Worm (Caenorhabditis elegans) whole organism, mixed stage, embryonic: ENCODE results near the gene aman-1.
A peak's percentile ranks its signal among the peaks of the same experiment; 100 is the strongest.

Experiments
- M03D4.4 ChIP-seq: sonication (generic microtip); optimal IDR thresholded peaks from 2 replicates; lab custom pipeline; 2017; ENCODE audit warnings: mild to moderate bottlenecking, missing genetic modification characterization, missing compliant biosample characterization
- bed-3 ChIP-seq: fragments of 200-800 bp; sonication (Bioruptor generic); optimal IDR thresholded peaks from 3 replicates; lab custom pipeline; 2018; ENCODE audit warnings: mild to moderate bottlenecking, missing genetic modification characterization, moderate library complexity, missing compliant biosample characterization
- ceh-43 ChIP-seq: fragments of 200-800 bp; sonication (Bioruptor generic); optimal IDR thresholded peaks from 2 replicates; lab custom pipeline; 2018; ENCODE audit warnings: mild to moderate bottlenecking, missing genetic modification characterization, moderate library complexity, missing compliant biosample characterization
- ces-1 ChIP-seq: fragments of 150-350 bp; optimal IDR thresholded peaks from 2 replicates; lab custom pipeline; 2014; ENCODE audit warnings: missing biosample characterization, missing genetic modification reagents, missing genetic modification characterization
- cnd-1 ChIP-seq: fragments of 200-800 bp; sonication (Bioruptor generic); optimal IDR thresholded peaks from 2 replicates; lab custom pipeline; 2018; ENCODE audit warnings: mild to moderate bottlenecking, missing genetic modification characterization, missing compliant biosample characterization
- drap-1 ChIP-seq: fragments of 200-800 bp; sonication (Bioruptor generic); optimal IDR thresholded peaks from 3 replicates; lab custom pipeline; 2018; ENCODE audit warnings: mild to moderate bottlenecking, missing genetic modification characterization, missing compliant biosample characterization
- elt-3 ChIP-seq: fragments of 150-350 bp; optimal IDR thresholded peaks from 2 replicates; lab custom pipeline; 2014; ENCODE audit warnings: missing biosample characterization, missing genetic modification characterization
- hlh-1 ChIP-seq: fragments of 150-350 bp; optimal IDR thresholded peaks from 2 replicates; lab custom pipeline; 2014; ENCODE audit warnings: missing biosample characterization, missing genetic modification reagents, missing genetic modification characterization
- lin-32 ChIP-seq: fragments of 200-800 bp; sonication (Bioruptor generic); optimal IDR thresholded peaks from 2 replicates; lab custom pipeline; 2018; ENCODE audit warnings: mild to moderate bottlenecking, missing genetic modification characterization, missing compliant biosample characterization
- mls-2 ChIP-seq: sonication (generic microtip); optimal IDR thresholded peaks from 2 replicates; lab custom pipeline; 2016; ENCODE audit warnings: mild to moderate bottlenecking, missing genetic modification characterization, moderate library complexity, missing compliant biosample characterization
- nhr-12 ChIP-seq: fragments of 150-350 bp; optimal IDR thresholded peaks from 2 replicates; lab custom pipeline; 2014; ENCODE audit warnings: missing biosample characterization, missing genetic modification characterization
- nhr-237 ChIP-seq: fragments of 150-350 bp; optimal IDR thresholded peaks from 2 replicates; lab custom pipeline; 2014; ENCODE audit warnings: missing biosample characterization, missing genetic modification characterization
- nhr-76 ChIP-seq: sonication (generic microtip); optimal IDR thresholded peaks from 2 replicates; lab custom pipeline; 2017; ENCODE audit warnings: missing biosample characterization, missing genetic modification characterization
- pha-4 ChIP-seq: fragments of 150-350 bp; optimal IDR thresholded peaks from 2 replicates; lab custom pipeline; 2018; ENCODE audit warnings: missing biosample characterization, missing genetic modification reagents, missing genetic modification characterization
- snpc-4 ChIP-seq: fragments of 150-350 bp; optimal IDR thresholded peaks from 2 replicates; lab custom pipeline; 2014; ENCODE audit warnings: missing biosample characterization, missing genetic modification characterization
- unc-39 ChIP-seq: fragments of 150-350 bp; optimal IDR thresholded peaks from 2 replicates; lab custom pipeline; 2014; ENCODE audit warnings: missing biosample characterization, missing genetic modification characterization
- unc-62 ChIP-seq: fragments of 150-350 bp; optimal IDR thresholded peaks from 2 replicates; lab custom pipeline; 2014; ENCODE audit warnings: missing biosample characterization, missing genetic modification reagents, missing genetic modification characterization
- ztf-11 ChIP-seq: fragments of 150-350 bp; optimal IDR thresholded peaks from 2 replicates; lab custom pipeline; 2014; ENCODE audit warnings: missing biosample characterization, missing genetic modification characterization

The aman-1 gene

ce11 chrX:4783117-4783775, 50.4 kb downstream of the aman-1 start, which contains the start of gene F43C9.2:
Gene F43C9.2 (plus strand): TSS chrX:4783613.
- TF ChIP-seq unc-39 (tag; lab: Kevin White, UChicago), result no peak
- no peak for TF ChIP-seq snpc-4
- TF ChIP-seq lin-32, result no peak
- no peak for TF ChIP-seq drap-1 (GFP tag; lab: Kevin White, UChicago)
- TF ChIP-seq cnd-1 (tag; lab: Kevin White, UChicago), result no peak
- no peak for TF ChIP-seq ztf-11 (tag; lab: Kevin White, UChicago)
- no peak for TF ChIP-seq bed-3
- TF ChIP-seq nhr-12, result no peak
- TF ChIP-seq pha-4 (tag; lab: Kevin White, UChicago), result no peak

DNA sequence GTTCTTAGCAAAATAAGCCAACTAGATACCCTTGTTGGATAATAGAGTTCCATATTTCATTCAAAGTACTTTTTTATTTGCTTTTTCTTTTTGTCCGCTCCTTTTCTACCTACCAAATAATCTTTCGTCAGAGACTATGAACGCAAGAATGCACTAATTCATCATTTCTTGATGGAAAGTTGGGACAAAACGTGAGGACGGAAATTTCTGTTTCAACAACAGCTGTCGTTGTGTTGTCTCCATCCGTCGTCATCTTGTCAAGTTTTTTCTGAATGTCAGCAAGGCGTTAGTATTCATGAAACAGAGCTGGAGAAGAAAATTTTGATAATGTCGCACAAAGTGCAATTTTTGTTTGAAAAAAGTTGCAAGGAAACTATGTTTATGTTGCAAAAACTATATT, 51.9 kb downstream of the aman-1 start:
- TF ChIP-seq mls-2 (tag; lab: Kevin White, UChicago) (no peak), hlh-1 (tag; lab: Kevin White, UChicago) (peak; percentile 90), nhr-237 (tag; lab: Kevin White, UChicago) (no peak), ceh-43 (GFP tag; lab: Kevin White, UChicago) (no peak), nhr-76 (tag; lab: Kevin White, UChicago) (no peak), unc-62 (GFP tag; lab: Kevin White, UChicago) (peak; percentile 70), elt-3 (no peak)
- TF ChIP-seq, all 35 proteins: peak for 2

DNA sequence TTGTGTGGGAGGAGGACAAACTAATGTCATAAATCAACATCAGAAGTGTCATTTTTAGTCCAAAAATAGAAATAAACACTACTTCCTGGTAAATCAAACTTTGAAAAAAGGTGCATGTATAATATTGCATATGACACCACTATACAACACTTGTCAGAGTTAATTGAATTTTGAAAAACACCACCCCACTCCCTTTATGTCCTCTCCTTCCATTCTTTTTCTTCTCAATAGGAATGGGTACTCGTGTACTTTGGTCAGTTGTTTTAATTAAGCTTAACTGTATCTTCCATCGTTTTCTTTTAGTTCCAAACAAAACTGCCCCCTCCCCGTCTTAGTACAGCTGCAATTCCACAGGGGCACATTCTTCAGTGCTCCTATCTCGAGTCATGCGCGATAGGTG, 54.6 kb downstream of the aman-1 start:
- peak; percentile 53 for TF ChIP-seq ces-1 (GFP tag; lab: Kevin White, UChicago)
- TF ChIP-seq M03D4.4 (tag; lab: Kevin White, UChicago), result no peak
